Fruit fly (Drosophila melanogaster) whole organism, embryonic: ENCODE measurements around the gene CG15529.

Experiments
- B-H2 ChIP-seq: fragments of 200-800 bp; sonication (Bioruptor generic); optimal IDR thresholded peaks from 2 replicates; lab custom pipeline; 2018; ENCODE audit warnings: missing biosample characterization, mild to moderate bottlenecking, missing genetic modification characterization
- Bgb ChIP-seq: fragments of 200-800 bp; sonication (Bioruptor generic); IDR thresholded peaks from 2 replicates; pipeline ENCODE4 v1.3.6; 2022; ENCODE audit warnings: missing biosample characterization, missing genetic modification characterization; ENCODE audit not compliant: partially characterized antibody
- Bteb2 ChIP-seq: fragments of 200-800 bp; sonication (Bioruptor generic); optimal IDR thresholded peaks from 2 replicates; lab custom pipeline; 2016; ENCODE audit warnings: missing biosample characterization, missing genetic modification characterization
- CG10462 ChIP-seq: fragments of 200-800 bp; sonication (Bioruptor generic); optimal IDR thresholded peaks from 2 replicates; lab custom pipeline; 2016; ENCODE audit warnings: missing biosample characterization, missing genetic modification characterization
- CG11085 ChIP-seq: fragments of 200-800 bp; sonication (Bioruptor generic); IDR thresholded peaks from 2 replicates; pipeline ENCODE4 v1.3.6; 2022; ENCODE audit warnings: missing biosample characterization, missing genetic modification characterization
- CG11398 ChIP-seq: fragments of 200-800 bp; sonication (Bioruptor generic); optimal IDR thresholded peaks from 2 replicates; lab custom pipeline; 2016; ENCODE audit warnings: missing biosample characterization, missing genetic modification characterization
- CG11560 ChIP-seq: fragments of 200-800 bp; sonication (Bioruptor generic); IDR thresholded peaks from 3 replicates; pipeline ENCODE4 v1.3.6; 2022; ENCODE audit warnings: missing biosample characterization, missing genetic modification characterization
- CG1603 ChIP-seq: fragments of 200-800 bp; sonication (Bioruptor generic); optimal IDR thresholded peaks from 2 replicates; lab custom pipeline; 2019; ENCODE audit warnings: missing biosample characterization, mild to moderate bottlenecking, missing genetic modification characterization, moderate library complexity
- CG16815 ChIP-seq: fragments of 200-800 bp; sonication (Bioruptor generic); optimal IDR thresholded peaks from 3 replicates; lab custom pipeline; 2017; ENCODE audit warnings: missing biosample characterization, mild to moderate bottlenecking, missing genetic modification characterization
- CG30020 ChIP-seq: fragments of 200-800 bp; optimal IDR thresholded peaks from 2 replicates; lab custom pipeline; 2019; ENCODE audit warnings: missing biosample characterization, mild to moderate bottlenecking, missing genetic modification characterization, moderate library complexity
- CG31224 ChIP-seq: fragments of 200-800 bp; sonication (Bioruptor generic); IDR thresholded peaks from 2 replicates; pipeline ENCODE4 v1.3.6; 2022; ENCODE audit warnings: missing biosample characterization, missing genetic modification characterization
- CG31441 ChIP-seq: fragments of 200-800 bp; sonication (Bioruptor generic); IDR thresholded peaks from 2 replicates; pipeline ENCODE4 v1.3.6; 2022; ENCODE audit warnings: missing biosample characterization, missing genetic modification characterization
- CG33557 ChIP-seq: fragments of 200-800 bp; sonication (Bioruptor generic); optimal IDR thresholded peaks from 2 replicates; lab custom pipeline; 2019; ENCODE audit warnings: missing biosample characterization, mild to moderate bottlenecking, missing genetic modification characterization, moderate library complexity
- CG4282 ChIP-seq: fragments of 200-800 bp; sonication (Bioruptor generic); optimal IDR thresholded peaks from 2 replicates; lab custom pipeline; 2016; ENCODE audit warnings: missing biosample characterization, missing genetic modification characterization
- CG4404 ChIP-seq: fragments of 200-800 bp; sonication (Bioruptor generic); IDR thresholded peaks from 2 replicates; pipeline ENCODE4 v1.3.6; 2022; ENCODE audit warnings: missing biosample characterization, missing genetic modification characterization
- CG4854 ChIP-seq: fragments of 200-800 bp; sonication (Bioruptor generic); optimal IDR thresholded peaks from 2 replicates; lab custom pipeline; 2016; ENCODE audit warnings: missing biosample characterization, missing genetic modification characterization, inconsistent platforms
- CG5180 ChIP-seq: fragments of 200-800 bp; sonication (Bioruptor generic); optimal IDR thresholded peaks from 3 replicates; lab custom pipeline; 2017; ENCODE audit warnings: missing biosample characterization, missing genetic modification characterization, mild to moderate bottlenecking, moderate library complexity, missing genetic modification reagents
- CG6175 ChIP-seq: fragments of 200-800 bp; sonication (Bioruptor generic); IDR thresholded peaks from 3 replicates; pipeline ENCODE4 v1.3.6; 2022; ENCODE audit warnings: missing biosample characterization, missing genetic modification characterization
- CG6272 ChIP-seq: fragments of 200-800 bp; sonication (Bioruptor generic); IDR thresholded peaks from 2 replicates; pipeline ENCODE4 v1.3.6; 2022; ENCODE audit warnings: missing biosample characterization, missing genetic modification characterization
- CG6683 ChIP-seq: fragments of 200-800 bp; sonication (Bioruptor generic); optimal IDR thresholded peaks from 2 replicates; lab custom pipeline; 2017; ENCODE audit warnings: missing biosample characterization, mild to moderate bottlenecking, missing genetic modification characterization, missing genetic modification reagents
- CG8359 ChIP-seq: fragments of 200-800 bp; sonication (Bioruptor generic); optimal IDR thresholded peaks from 2 replicates; lab custom pipeline; 2017; ENCODE audit warnings: missing biosample characterization, mild to moderate bottlenecking, missing genetic modification characterization, borderline replicate concordance
- CG9609 ChIP-seq: fragments of 200-800 bp; sonication (Bioruptor generic); optimal IDR thresholded peaks from 3 replicates; lab custom pipeline; 2016; ENCODE audit warnings: missing biosample characterization, missing genetic modification characterization
- Chrac-16 ChIP-seq: fragments of 200-800 bp; sonication (Bioruptor generic); optimal IDR thresholded peaks from 3 replicates; lab custom pipeline; 2016; ENCODE audit warnings: missing biosample characterization, missing genetic modification characterization
- Dfd ChIP-seq, 2 experiments: fragments of >200 bp; optimal IDR thresholded peaks; 2 replicates each; lab custom pipeline; 2017; ENCODE audit warnings: missing biosample characterization in 2 of 2, missing genetic modification characterization in 2 of 2
- Dref ChIP-seq: fragments of 200-800 bp; sonication (Bioruptor generic); IDR thresholded peaks from 2 replicates; pipeline ENCODE4 v1.3.6; 2022; ENCODE audit warnings: missing biosample characterization, missing genetic modification characterization
- Drgx ChIP-seq: fragments of 200-800 bp; sonication (Bioruptor generic); IDR thresholded peaks from 2 replicates; pipeline ENCODE4 v1.3.6; 2022; ENCODE audit warnings: missing biosample characterization, missing genetic modification characterization
- Ets97D ChIP-seq: fragments of 200-800 bp; sonication (Bioruptor generic); optimal IDR thresholded peaks from 3 replicates; lab custom pipeline; 2016; ENCODE audit warnings: missing biosample characterization, missing genetic modification characterization
- Hand ChIP-seq: fragments of 200-800 bp; sonication (Bioruptor generic); optimal IDR thresholded peaks from 2 replicates; lab custom pipeline; 2017; ENCODE audit warnings: mild to moderate bottlenecking, missing biosample characterization, missing genetic modification reagents, missing genetic modification characterization
- Lpt ChIP-seq: fragments of >200 bp; optimal IDR thresholded peaks from 2 replicates; lab custom pipeline; 2018; ENCODE audit warnings: missing biosample characterization, missing genetic modification characterization
- MBD-R2 ChIP-seq: fragments of 200-800 bp; sonication (Bioruptor generic); IDR thresholded peaks from 2 replicates; pipeline ENCODE4 v1.3.6; 2022; ENCODE audit warnings: missing biosample characterization, missing genetic modification characterization
- Ptx1 ChIP-seq: fragments of 200-800 bp; sonication (Bioruptor generic); IDR thresholded peaks from 2 replicates; pipeline ENCODE4 v1.3.6; 2022; ENCODE audit warnings: missing biosample characterization, missing genetic modification characterization
- amos ChIP-seq: fragments of 200-800 bp; sonication (Bioruptor generic); IDR thresholded peaks from 2 replicates; pipeline ENCODE4 v1.3.6; 2022; ENCODE audit warnings: missing biosample characterization, missing genetic modification characterization; ENCODE audit not compliant: partially characterized antibody
- bsh ChIP-seq, 2 experiments: fragments of 200-800 bp; sonication (Bioruptor generic); optimal IDR thresholded peaks; 2 replicates each; lab custom pipeline; 2017 to 2018; ENCODE audit warnings: mild to moderate bottlenecking in 2 of 2, missing biosample characterization in 2 of 2, missing genetic modification characterization in 2 of 2, moderate library complexity in 1 of 2
- btn ChIP-seq: fragments of 200-800 bp; sonication (Bioruptor generic); optimal IDR thresholded peaks from 2 replicates; lab custom pipeline; 2016; ENCODE audit warnings: missing biosample characterization, missing genetic modification characterization
- croc ChIP-seq: fragments of 200-800 bp; sonication (Bioruptor generic); conservative IDR thresholded peaks from 3 replicates; pipeline ENCODE4 v1.3.6; 2022; ENCODE audit warnings: missing biosample characterization, missing genetic modification characterization
- danr ChIP-seq: fragments of 200-800 bp; sonication (Bioruptor generic); IDR thresholded peaks from 2 replicates; pipeline ENCODE4 v1.3.6; 2022; ENCODE audit warnings: missing biosample characterization, missing genetic modification characterization
- fru ChIP-seq: fragments of >200 bp; optimal IDR thresholded peaks from 2 replicates; lab custom pipeline; 2017
- grau ChIP-seq: fragments of 200-800 bp; optimal IDR thresholded peaks from 3 replicates; lab custom pipeline; 2019; ENCODE audit warnings: missing biosample characterization, mild to moderate bottlenecking, missing genetic modification characterization, moderate library complexity
- hb ChIP-seq: fragments of 200-800 bp; sonication (Bioruptor generic); IDR thresholded peaks from 3 replicates; pipeline ENCODE4 v1.3.6; 2022; ENCODE audit warnings: missing biosample characterization, missing genetic modification characterization; ENCODE audit not compliant: partially characterized antibody
- jumu ChIP-seq: fragments of 200-800 bp; sonication (Bioruptor generic); optimal IDR thresholded peaks from 3 replicates; lab custom pipeline; 2016; ENCODE audit warnings: missing biosample characterization, missing genetic modification characterization
- kni ChIP-seq: fragments of 200-800 bp; sonication (Bioruptor generic); optimal IDR thresholded peaks from 3 replicates; lab custom pipeline; 2017; ENCODE audit warnings: mild to moderate bottlenecking, missing biosample characterization, missing genetic modification reagents, missing genetic modification characterization
- pzg ChIP-seq: fragments of 200-800 bp; sonication (Bioruptor generic); optimal IDR thresholded peaks from 3 replicates; lab custom pipeline; 2018; ENCODE audit warnings: missing biosample characterization, mild to moderate bottlenecking, missing genetic modification characterization, moderate library complexity
- row ChIP-seq: fragments of 200-800 bp; sonication (Bioruptor generic); IDR thresholded peaks from 3 replicates; pipeline ENCODE4 v1.3.6; 2022; ENCODE audit warnings: missing biosample characterization, missing genetic modification characterization
- salm ChIP-seq: fragments of 200-800 bp; sonication (Bioruptor generic); optimal IDR thresholded peaks from 2 replicates; lab custom pipeline; 2018; ENCODE audit warnings: missing biosample characterization, mild to moderate bottlenecking, missing genetic modification characterization
- sc ChIP-seq, 3 experiments: fragments of >200 bp in 2 of 3; fragments of 200-800 bp in 1 of 3; sonication (Bioruptor generic) in 1 of 3; optimal IDR thresholded peaks; 2 replicates in 2 of 3; 3 replicates in 1 of 3; lab custom pipeline; 2017; ENCODE audit warnings: mild to moderate bottlenecking in 1 of 3, missing biosample characterization in 1 of 3, missing genetic modification characterization in 1 of 3, missing genetic modification reagents in 1 of 3
- schlank ChIP-seq: fragments of 200-800 bp; sonication (Bioruptor generic); optimal IDR thresholded peaks from 2 replicates; lab custom pipeline; 2018; ENCODE audit warnings: missing biosample characterization, mild to moderate bottlenecking, missing genetic modification characterization
- seq ChIP-seq: fragments of 200-800 bp; sonication (Bioruptor generic); IDR thresholded peaks from 2 replicates; pipeline ENCODE4 v1.3.6; 2022; ENCODE audit warnings: missing biosample characterization, missing genetic modification characterization
- vfl ChIP-seq: fragments of 200-800 bp; sonication (Bioruptor generic); optimal IDR thresholded peaks from 2 replicates; lab custom pipeline; 2016; ENCODE audit warnings: missing biosample characterization, missing genetic modification characterization
- yki ChIP-seq: fragments of >200 bp; optimal IDR thresholded peaks from 3 replicates; lab custom pipeline; 2018
- z ChIP-seq: fragments of 200-800 bp; sonication (Bioruptor generic); IDR thresholded peaks from 3 replicates; pipeline ENCODE4 v1.3.6; 2022; ENCODE audit warnings: missing biosample characterization, missing genetic modification characterization

CG15529 gene

DNA sequence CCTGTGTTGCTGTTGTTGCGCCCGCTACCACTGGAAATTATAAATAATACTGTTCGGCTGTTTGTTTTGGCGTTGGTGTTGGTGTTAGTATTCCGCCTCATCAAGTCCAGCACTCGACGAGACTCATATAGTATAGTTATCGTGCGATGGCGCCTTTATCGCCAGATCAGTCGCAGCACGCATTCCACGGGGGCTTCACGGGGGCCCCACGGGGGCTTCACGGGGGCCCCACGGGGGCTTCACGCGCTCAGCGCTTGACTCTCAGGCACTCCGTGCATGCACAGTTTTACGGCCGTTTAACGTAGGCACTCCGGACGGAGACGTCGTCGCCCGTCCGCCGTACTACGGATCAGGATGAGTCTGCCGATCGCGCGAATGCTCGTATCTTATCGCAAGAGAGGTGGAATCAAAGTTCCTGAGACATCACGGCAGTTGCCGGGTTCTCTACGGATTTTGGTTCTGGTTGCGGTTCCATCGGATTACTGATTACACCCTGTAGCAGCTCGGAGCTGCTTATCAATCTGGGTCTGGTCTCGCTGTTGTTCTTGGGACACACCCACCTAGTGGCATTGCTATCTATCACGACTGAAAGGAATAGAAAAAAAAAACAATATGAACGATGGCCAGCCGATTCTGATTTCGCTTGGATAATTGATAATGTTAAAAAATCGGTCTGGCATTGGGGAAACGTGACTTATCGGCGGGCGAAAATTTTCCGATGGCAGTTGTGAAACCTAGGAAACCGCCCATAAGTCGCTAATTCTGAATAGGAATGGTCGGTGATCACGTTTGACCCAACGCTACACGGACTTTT, 48.8 kb upstream of the CG15529 start (continued):
- peak; percentile 4 for TF ChIP-seq grau (tag; lab: Kevin White, UChicago)
- no peak for TF ChIP-seq CG4404
- no peak for TF ChIP-seq kni (GFP tag; lab: Kevin White, UChicago)
- TF ChIP-seq Bgb (GFP tag; lab: Robert Waterston, UW) = no peak; the same call in 1 of the 2 replicates
- no peak for TF ChIP-seq CG11085 (GFP tag; lab: Robert Waterston, UW)
- no peak for TF ChIP-seq CG4282 (GFP tag; lab: Kevin White, UChicago)
- peak; percentile 35; the same call in 1 of the 3 replicates for TF ChIP-seq row (GFP tag; lab: Robert Waterston, UW)
- peak; percentile 24 for TF ChIP-seq Hand (GFP tag; lab: Kevin White, UChicago)
- no peak for TF ChIP-seq amos (GFP tag; lab: Robert Waterston, UW)
- no peak for TF ChIP-seq bsh (GFP tag; optimal IDR thresholded peaks at IDR 0.05; lab: Kevin White, UChicago)
- TF ChIP-seq vfl (GFP tag; lab: Kevin White, UChicago) = no peak
- 0 out of 2 replicates have a peak, but pooled peaks have one; percentile 20 for TF ChIP-seq Ptx1 (GFP tag; lab: Robert Waterston, UW)
- peak; percentile 10 for TF ChIP-seq schlank
- TF ChIP-seq CG33557 (GFP tag; lab: Kevin White, UChicago) = no peak
- no peak for TF ChIP-seq hb
- TF ChIP-seq Dfd (GFP tag; optimal IDR thresholded peaks at IDR 0.05; lab: Kevin White, UChicago) = no peak
- no peak for TF ChIP-seq Chrac-16 (GFP tag; lab: Kevin White, UChicago)
- TF ChIP-seq z (GFP tag; lab: Robert Waterston, UW) = 0 out of 3 replicates have a peak, but pooled peaks have one; percentile 42
- TF ChIP-seq sc (optimal IDR thresholded peaks at IDR 0.05; lab: Kevin White, UChicago) = no peak
- no peak for TF ChIP-seq sc (GFP tag; optimal IDR thresholded peaks at IDR 0.05; lab: Kevin White, UChicago)
- no peak for TF ChIP-seq CG9609 (GFP tag; lab: Kevin White, UChicago)
- no peak for TF ChIP-seq CG31224 (GFP tag; lab: Robert Waterston, UW)
- TF ChIP-seq btn (GFP tag; lab: Kevin White, UChicago) = no peak
- no peak for TF ChIP-seq fru (lab: Kevin White, UChicago)
- no peak for TF ChIP-seq CG11560 (tag; lab: Robert Waterston, UW)
- no peak for TF ChIP-seq MBD-R2 (GFP tag; lab: Robert Waterston, UW)
- no peak for TF ChIP-seq CG4854 (GFP tag; lab: Kevin White, UChicago)
- no peak for TF ChIP-seq pzg (GFP tag; lab: Kevin White, UChicago)
- no peak for TF ChIP-seq salm
- TF ChIP-seq Lpt = no peak
- TF ChIP-seq yki = no peak
- TF ChIP-seq CG6175 = no peak
- no peak for TF ChIP-seq jumu (GFP tag; lab: Kevin White, UChicago)
- TF ChIP-seq CG31441 (GFP tag; lab: Robert Waterston, UW) = no peak
- TF ChIP-seq CG30020 = no peak
- TF ChIP-seq CG5180 = no peak
- TF ChIP-seq CG1603 (tag; lab: Kevin White, UChicago) = no peak
- no peak for TF ChIP-seq CG16815
- no peak for TF ChIP-seq CG6272 (GFP tag; lab: Robert Waterston, UW)
- TF ChIP-seq Bteb2 (GFP tag; lab: Kevin White, UChicago) = no peak
- TF ChIP-seq croc (GFP tag; lab: Robert Waterston, UW) = no peak
- no peak for TF ChIP-seq Dref (GFP tag; lab: Robert Waterston, UW)
- TF ChIP-seq danr (GFP tag; lab: Robert Waterston, UW) = no peak
- no peak for TF ChIP-seq B-H2 (GFP tag; lab: Kevin White, UChicago)
- no peak for TF ChIP-seq CG6683 (GFP tag; lab: Kevin White, UChicago)
- TF ChIP-seq CG11398 = no peak
- TF ChIP-seq CG10462 (GFP tag; lab: Kevin White, UChicago) = no peak
- TF ChIP-seq CG8359 (GFP tag; lab: Kevin White, UChicago) = no peak
- TF ChIP-seq seq (GFP tag; lab: Robert Waterston, UW) = no peak
- 0 out of 2 replicates have a peak, but pooled peaks have one; percentile 17 for TF ChIP-seq Drgx (GFP tag; lab: Robert Waterston, UW)
- no peak for TF ChIP-seq Ets97D (GFP tag; lab: Kevin White, UChicago)
